Fruit fly (Drosophila melanogaster) whole organism, embryonic: ENCODE data around the gene CG31974.

Experiments
- CG1024 ChIP-seq: fragments of 200-800 bp; sonication (Bioruptor generic); IDR thresholded peaks from 2 replicates; pipeline ENCODE4 v1.3.6; 2022; ENCODE audit warnings: missing biosample characterization, missing genetic modification characterization
- CG10267 ChIP-seq: fragments of 200-800 bp; sonication (Bioruptor generic); optimal IDR thresholded peaks from 2 replicates; lab custom pipeline; 2018; ENCODE audit warnings: missing biosample characterization, mild to moderate bottlenecking, missing genetic modification characterization, moderate library complexity
- CG11456 ChIP-seq: fragments of 200-800 bp; sonication (Bioruptor generic); IDR thresholded peaks from 3 replicates; pipeline ENCODE4 v1.3.6; 2022; ENCODE audit warnings: missing biosample characterization, missing genetic modification characterization
- CG11696 ChIP-seq: fragments of 200-800 bp; sonication (Bioruptor generic); IDR thresholded peaks from 2 replicates; pipeline ENCODE4 v1.3.6; 2022; ENCODE audit warnings: missing biosample characterization, missing genetic modification characterization
- CG14441 ChIP-seq: fragments of 200-800 bp; sonication (Bioruptor generic); IDR thresholded peaks from 2 replicates; pipeline ENCODE4 v1.3.6; 2022; ENCODE audit warnings: missing biosample characterization, missing genetic modification characterization
- CG14710 ChIP-seq: fragments of 200-800 bp; sonication (Bioruptor generic); optimal IDR thresholded peaks from 3 replicates; lab custom pipeline; 2019; ENCODE audit warnings: missing biosample characterization, mild to moderate bottlenecking, missing genetic modification characterization, moderate library complexity
- CG15601 ChIP-seq: fragments of 200-800 bp; sonication (Bioruptor generic); optimal IDR thresholded peaks from 3 replicates; lab custom pipeline; 2019; ENCODE audit warnings: missing biosample characterization, mild to moderate bottlenecking, missing genetic modification characterization, moderate library complexity
- CG17328 ChIP-seq: fragments of 200-800 bp; sonication (Bioruptor generic); IDR thresholded peaks from 2 replicates; pipeline ENCODE4 v1.3.6; 2022; ENCODE audit warnings: missing biosample characterization, missing genetic modification characterization
- CG2889 ChIP-seq: fragments of 200-800 bp; sonication (Bioruptor generic); IDR thresholded peaks from 3 replicates; pipeline ENCODE4 v1.3.6; 2022; ENCODE audit warnings: missing biosample characterization, missing genetic modification characterization
- CG32767 ChIP-seq: fragments of 200-800 bp; sonication (Bioruptor generic); IDR thresholded peaks from 2 replicates; pipeline ENCODE4 v1.3.6; 2022; ENCODE audit warnings: missing biosample characterization, missing genetic modification characterization
- CG5180 ChIP-seq: fragments of 200-800 bp; sonication (Bioruptor generic); optimal IDR thresholded peaks from 3 replicates; lab custom pipeline; 2017; ENCODE audit warnings: missing biosample characterization, missing genetic modification characterization, mild to moderate bottlenecking, moderate library complexity, missing genetic modification reagents
- CG8765 ChIP-seq: fragments of 200-800 bp; sonication (Bioruptor generic); IDR thresholded peaks from 2 replicates; pipeline ENCODE4 v1.3.6; 2022; ENCODE audit warnings: missing biosample characterization, missing genetic modification characterization
- CoRest ChIP-seq: fragments of 200-800 bp; sonication (Bioruptor generic); optimal IDR thresholded peaks from 3 replicates; lab custom pipeline; 2018; ENCODE audit warnings: missing biosample characterization, mild to moderate bottlenecking, missing genetic modification characterization, moderate library complexity
- CrebB ChIP-seq: fragments of 200-800 bp; sonication (Bioruptor generic); optimal IDR thresholded peaks from 3 replicates; lab custom pipeline; 2018; ENCODE audit warnings: missing biosample characterization, mild to moderate bottlenecking, missing genetic modification characterization
- Dad ChIP-seq: fragments of 200-800 bp; sonication (Bioruptor generic); optimal IDR thresholded peaks from 3 replicates; lab custom pipeline; 2016; ENCODE audit warnings: missing biosample characterization, missing genetic modification characterization
- Dfd ChIP-seq, 2 experiments: fragments of >200 bp; optimal IDR thresholded peaks; 2 replicates each; lab custom pipeline; 2017; ENCODE audit warnings: missing biosample characterization in 2 of 2, missing genetic modification characterization in 2 of 2
- Fer1 ChIP-seq: fragments of 200-800 bp; sonication (Bioruptor generic); optimal IDR thresholded peaks from 2 replicates; lab custom pipeline; 2017; ENCODE audit warnings: missing biosample characterization, mild to moderate bottlenecking, missing genetic modification characterization
- HLH4C ChIP-seq: fragments of 200-800 bp; sonication (Bioruptor generic); IDR thresholded peaks from 3 replicates; pipeline ENCODE4 v1.3.6; 2022; ENCODE audit warnings: missing biosample characterization, missing genetic modification characterization; ENCODE audit not compliant: partially characterized antibody
- Hr78 ChIP-seq, 2 experiments: fragments of 200-800 bp in 1 of 2; fragments of >200 bp in 1 of 2; sonication (Bioruptor generic) in 1 of 2; optimal IDR thresholded peaks; 2 replicates each; lab custom pipeline; 2017 to 2019; ENCODE audit warnings: missing biosample characterization in 2 of 2, missing genetic modification characterization in 2 of 2, mild to moderate bottlenecking in 1 of 2, moderate library complexity in 1 of 2
- NFAT ChIP-seq: fragments of 200-800 bp; sonication (Bioruptor generic); IDR thresholded peaks from 2 replicates; pipeline ENCODE4 v1.3.6; 2022; ENCODE audit warnings: missing biosample characterization, missing genetic modification characterization
- Nf-YC ChIP-seq: fragments of 200-800 bp; optimal IDR thresholded peaks from 3 replicates; lab custom pipeline; 2019; ENCODE audit warnings: missing biosample characterization, mild to moderate bottlenecking, missing genetic modification characterization, moderate library complexity
- Opbp ChIP-seq: fragments of 200-800 bp; sonication (Bioruptor generic); IDR thresholded peaks from 3 replicates; pipeline ENCODE4 v1.3.6; 2022; ENCODE audit warnings: missing biosample characterization, missing genetic modification characterization; ENCODE audit not compliant: partially characterized antibody
- Scr ChIP-seq: fragments of 200-800 bp; sonication (Bioruptor generic); IDR thresholded peaks from 2 replicates; pipeline ENCODE4 v1.3.6; 2022; ENCODE audit warnings: missing biosample characterization, missing genetic modification characterization; ENCODE audit not compliant: partially characterized antibody
- Sry-β ChIP-seq: fragments of 200-800 bp; sonication (Bioruptor generic); optimal IDR thresholded peaks from 2 replicates; lab custom pipeline; 2018; ENCODE audit warnings: missing biosample characterization, mild to moderate bottlenecking, missing genetic modification characterization, moderate library complexity
- Usf ChIP-seq: fragments of 200-800 bp; sonication (Bioruptor generic); optimal IDR thresholded peaks from 2 replicates; lab custom pipeline; 2017; ENCODE audit warnings: missing genotype, missing biosample characterization, missing genetic modification characterization
- Xbp1 ChIP-seq: fragments of 200-800 bp; sonication (Bioruptor generic); optimal IDR thresholded peaks from 3 replicates; lab custom pipeline; 2016; ENCODE audit warnings: missing biosample characterization, mild to moderate bottlenecking, missing genetic modification characterization
- ac ChIP-seq: fragments of 200-800 bp; sonication (Bioruptor generic); optimal IDR thresholded peaks from 3 replicates; lab custom pipeline; 2017; ENCODE audit warnings: missing biosample characterization, mild to moderate bottlenecking, missing genetic modification characterization
- aop ChIP-seq: fragments of 200-800 bp; sonication (Bioruptor generic); IDR thresholded peaks from 2 replicates; pipeline ENCODE4 v1.3.6; 2022; ENCODE audit warnings: missing biosample characterization, missing genetic modification characterization
- ap ChIP-seq: fragments of 200-800 bp; sonication (Bioruptor generic); IDR thresholded peaks from 2 replicates; pipeline ENCODE4 v1.3.6; 2022; ENCODE audit warnings: missing biosample characterization, missing genetic modification characterization
- crc ChIP-seq: fragments of 200-800 bp; sonication (Bioruptor generic); optimal IDR thresholded peaks from 2 replicates; lab custom pipeline; 2016; ENCODE audit warnings: missing biosample characterization, missing genetic modification characterization
- ewg ChIP-seq: fragments of 200-800 bp; sonication (Bioruptor generic); optimal IDR thresholded peaks from 3 replicates; lab custom pipeline; 2017; ENCODE audit warnings: mild to moderate bottlenecking, missing biosample characterization, missing genetic modification reagents, missing genetic modification characterization
- ftz-f1 ChIP-seq: fragments of 200-800 bp; sonication (Bioruptor generic); optimal IDR thresholded peaks from 2 replicates; lab custom pipeline; 2016; ENCODE audit warnings: missing biosample characterization, missing genetic modification characterization
- grn ChIP-seq: fragments of 200-800 bp; sonication (Bioruptor generic); optimal IDR thresholded peaks from 3 replicates; lab custom pipeline; 2017; ENCODE audit warnings: missing biosample characterization, missing genetic modification characterization
- ham ChIP-seq: fragments of 200-800 bp; sonication (Bioruptor generic); IDR thresholded peaks from 2 replicates; pipeline ENCODE4 v1.3.6; 2022; ENCODE audit warnings: missing biosample characterization, missing genetic modification characterization
- jumu ChIP-seq: fragments of 200-800 bp; sonication (Bioruptor generic); optimal IDR thresholded peaks from 3 replicates; lab custom pipeline; 2016; ENCODE audit warnings: missing biosample characterization, missing genetic modification characterization
- lilli ChIP-seq: fragments of 200-800 bp; sonication (Bioruptor generic); optimal IDR thresholded peaks from 3 replicates; lab custom pipeline; 2016; ENCODE audit warnings: missing biosample characterization, missing genetic modification characterization
- mam ChIP-seq: fragments of 200-800 bp; sonication (Bioruptor generic); optimal IDR thresholded peaks from 3 replicates; lab custom pipeline; 2016; ENCODE audit warnings: missing biosample characterization, missing genetic modification characterization
- nerfin-1 ChIP-seq: fragments of 200-800 bp; sonication (Bioruptor generic); optimal IDR thresholded peaks from 3 replicates; lab custom pipeline; 2019; ENCODE audit warnings: missing biosample characterization, mild to moderate bottlenecking, missing genetic modification characterization, moderate library complexity
- peb ChIP-seq: fragments of 200-800 bp; sonication (Bioruptor generic); IDR thresholded peaks from 2 replicates; pipeline ENCODE4 v1.3.6; 2022; ENCODE audit warnings: missing biosample characterization, missing genetic modification characterization
- pfk ChIP-seq: fragments of 200-800 bp; sonication (Bioruptor generic); optimal IDR thresholded peaks from 2 replicates; lab custom pipeline; 2018; ENCODE audit warnings: missing biosample characterization, mild to moderate bottlenecking, missing genetic modification characterization, moderate library complexity
- pita ChIP-seq: fragments of 200-800 bp; sonication (Bioruptor generic); optimal IDR thresholded peaks from 2 replicates; lab custom pipeline; 2017; ENCODE audit warnings: missing biosample characterization, mild to moderate bottlenecking, missing genetic modification characterization
- psq ChIP-seq: fragments of 200-800 bp; sonication (Bioruptor generic); optimal IDR thresholded peaks from 2 replicates; lab custom pipeline; 2017; ENCODE audit warnings: missing biosample characterization, missing genetic modification characterization
- shn ChIP-seq: fragments of 200-800 bp; sonication (Bioruptor generic); optimal IDR thresholded peaks from 3 replicates; lab custom pipeline; 2016; ENCODE audit warnings: missing biosample characterization, missing genetic modification characterization
- sug ChIP-seq: fragments of 200-800 bp; optimal IDR thresholded peaks from 2 replicates; lab custom pipeline; 2019; ENCODE audit warnings: missing biosample characterization, mild to moderate bottlenecking, missing genetic modification characterization, moderate library complexity
- tup ChIP-seq: fragments of 200-800 bp; sonication (Bioruptor generic); optimal IDR thresholded peaks from 2 replicates; lab custom pipeline; 2016; ENCODE audit warnings: missing biosample characterization, mild to moderate bottlenecking, missing genetic modification characterization, moderate library complexity
- unc-4 ChIP-seq: fragments of 200-800 bp; sonication (Bioruptor generic); IDR thresholded peaks from 2 replicates; pipeline ENCODE4 v1.3.6; 2022; ENCODE audit warnings: missing biosample characterization, missing genetic modification characterization; ENCODE audit not compliant: partially characterized antibody
- z ChIP-seq: fragments of 200-800 bp; sonication (Bioruptor generic); IDR thresholded peaks from 3 replicates; pipeline ENCODE4 v1.3.6; 2022; ENCODE audit warnings: missing biosample characterization, missing genetic modification characterization
- zen2 ChIP-seq: fragments of 200-800 bp; sonication (Bioruptor generic); IDR thresholded peaks from 3 replicates; pipeline ENCODE4 v1.3.6; 2022; ENCODE audit warnings: missing biosample characterization, missing genetic modification characterization; ENCODE audit not compliant: partially characterized antibody
- zf30C ChIP-seq: fragments of 200-800 bp; sonication (Bioruptor generic); optimal IDR thresholded peaks from 3 replicates; lab custom pipeline; 2018; ENCODE audit warnings: missing biosample characterization, mild to moderate bottlenecking, missing genetic modification characterization

Gene CG31974

DNA sequence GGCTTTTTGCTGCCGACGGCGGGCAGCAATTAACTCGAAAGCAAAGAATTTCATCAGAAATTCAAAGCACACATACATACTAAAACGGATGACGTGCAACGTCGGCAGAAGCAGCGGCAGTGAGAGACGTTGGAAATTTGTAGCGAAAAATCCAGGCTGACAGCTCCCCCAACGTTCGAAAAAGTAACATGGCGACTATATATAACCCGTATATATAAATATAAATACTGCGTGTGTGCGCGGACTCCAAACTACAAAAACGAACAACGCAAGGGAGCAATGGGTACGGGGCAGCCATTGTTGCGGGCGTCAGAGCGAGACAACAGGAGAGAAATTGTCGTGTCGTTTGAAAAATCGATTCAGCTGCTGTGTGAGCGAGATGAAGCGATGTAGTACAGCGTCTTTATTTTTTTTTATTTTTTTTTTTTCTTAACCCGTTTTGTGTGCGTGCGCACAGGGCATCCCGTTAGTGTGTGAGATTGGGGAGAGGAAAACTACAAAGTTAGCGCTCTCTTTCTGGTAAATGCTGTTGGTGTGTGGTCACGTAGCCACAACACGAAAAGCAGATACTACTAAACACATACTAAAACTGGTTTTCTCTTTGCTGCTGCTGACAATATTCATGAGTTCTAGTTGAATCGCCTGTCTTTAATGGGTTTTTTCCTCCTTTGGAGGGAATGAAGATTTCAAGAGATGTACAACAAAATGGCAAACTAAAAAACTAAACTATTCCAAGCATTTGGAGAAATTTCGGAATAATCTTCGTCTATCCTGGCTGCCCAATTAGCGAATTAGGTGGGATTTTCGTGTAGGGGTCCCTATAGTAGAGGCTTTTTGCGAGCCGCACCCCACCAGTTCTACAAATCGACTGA, 17.9 kb upstream of the CG31974 start (continued):
- TF ChIP-seq ewg: peak; percentile 96
- no peak for TF ChIP-seq ac (GFP tag; lab: Kevin White, UChicago)
- peak; percentile 60 for TF ChIP-seq CrebB
- TF ChIP-seq mam (GFP tag; lab: Kevin White, UChicago): no peak
- TF ChIP-seq CG8765 (GFP tag; lab: Robert Waterston, UW): no peak
- no peak for TF ChIP-seq CG2889
- TF ChIP-seq psq (GFP tag; lab: Kevin White, UChicago): peak; percentile 55
- no peak for TF ChIP-seq CG1024 (GFP tag; lab: Robert Waterston, UW)
- no peak for TF ChIP-seq CG5180 (GFP tag; lab: Kevin White, UChicago)
- no peak for TF ChIP-seq Hr78 (GFP tag; optimal IDR thresholded peaks at IDR 0.05; lab: Kevin White, UChicago)
- peak; percentile 50 for TF ChIP-seq ftz-f1
- TF ChIP-seq lilli: peak; percentile 23
- TF ChIP-seq Fer1 (GFP tag; lab: Kevin White, UChicago): peak; percentile 49
- TF ChIP-seq CG14441: no peak
- no peak for TF ChIP-seq Scr (GFP tag; lab: Robert Waterston, UW)
- TF ChIP-seq HLH4C (GFP tag; lab: Robert Waterston, UW): no peak
- TF ChIP-seq aop (GFP tag; lab: Robert Waterston, UW): no peak
- TF ChIP-seq pita: no peak
- TF ChIP-seq nerfin-1 (tag; lab: Kevin White, UChicago): peak; percentile 31
- no peak for TF ChIP-seq peb (GFP tag; lab: Robert Waterston, UW)
- TF ChIP-seq NFAT (GFP tag; lab: Robert Waterston, UW): no peak
- no peak for TF ChIP-seq ap (GFP tag; lab: Robert Waterston, UW)
- TF ChIP-seq CG17328 (GFP tag; lab: Robert Waterston, UW): no peak
- peak; percentile 12 for TF ChIP-seq Dad (GFP tag; lab: Kevin White, UChicago)
- no peak for TF ChIP-seq Sry-β (GFP tag; lab: Kevin White, UChicago)
- no peak for TF ChIP-seq zf30C (GFP tag; lab: Kevin White, UChicago)
- TF ChIP-seq Dfd (GFP tag; optimal IDR thresholded peaks at IDR 0.05; lab: Kevin White, UChicago): no peak
- peak; percentile 82 for TF ChIP-seq Nf-YC (tag; lab: Kevin White, UChicago)
- TF ChIP-seq Opbp (GFP tag; lab: Robert Waterston, UW): no peak
- peak; percentile 32 for TF ChIP-seq CG15601
- TF ChIP-seq CG10267 (tag; lab: Kevin White, UChicago): no peak
- TF ChIP-seq zen2 (GFP tag; lab: Robert Waterston, UW): no peak
- TF ChIP-seq grn (GFP tag; lab: Kevin White, UChicago): no peak
- TF ChIP-seq Usf (GFP tag; lab: Kevin White, UChicago): no peak
- peak; percentile 90 for TF ChIP-seq sug (tag; lab: Kevin White, UChicago)
- TF ChIP-seq pfk: peak; percentile 51
- TF ChIP-seq z (GFP tag; lab: Robert Waterston, UW): no peak
- no peak for TF ChIP-seq crc (GFP tag; lab: Kevin White, UChicago)
- TF ChIP-seq ham: no peak
- no peak for TF ChIP-seq Xbp1
- TF ChIP-seq jumu: peak; percentile 10
- no peak for TF ChIP-seq CG32767 (GFP tag; lab: Robert Waterston, UW)
- TF ChIP-seq shn (GFP tag; lab: Kevin White, UChicago): no peak
- no peak for TF ChIP-seq unc-4 (GFP tag; lab: Robert Waterston, UW)
- no peak for TF ChIP-seq CG11456
- TF ChIP-seq CoRest (tag; lab: Kevin White, UChicago): no peak
- TF ChIP-seq tup (GFP tag; lab: Kevin White, UChicago): no peak
- TF ChIP-seq CG11696 (GFP tag; lab: Robert Waterston, UW): no peak
- no peak for TF ChIP-seq CG14710 (tag; lab: Kevin White, UChicago)
